Worm (Caenorhabditis elegans): ENCODE data around the gene cutl-17.
A peak's percentile ranks its signal among the peaks of the same experiment; 100 is the strongest.

cutl-17 gene

DNA sequence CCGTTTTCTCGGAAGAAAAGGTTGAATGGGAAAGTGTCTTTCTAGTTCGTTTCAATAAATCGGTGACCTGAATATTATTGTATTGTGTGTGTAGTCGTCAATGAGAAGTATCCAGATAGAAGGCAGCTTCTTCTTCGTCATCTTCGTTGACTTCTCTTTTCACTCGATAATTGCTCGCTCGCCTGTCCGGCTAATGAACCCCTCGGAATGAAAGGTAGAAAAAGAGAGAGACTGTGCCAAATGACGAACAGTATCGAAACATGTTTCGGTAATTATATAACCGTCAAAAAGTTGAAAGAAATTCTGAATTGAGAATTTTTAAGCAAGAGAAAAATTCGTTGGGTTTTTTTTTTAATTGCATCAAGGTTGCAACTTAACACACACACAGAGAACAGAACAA lies at the start of gene cutl-17:
cutl-17 (minus strand) TSS at position 101 of the 400 bp plus-strand sequence.
- no peak for TF ChIP-seq ztf-1 (GFP tag; conservative IDR thresholded peaks at IDR 0.05)
- no peak for TF ChIP-seq elt-1 (tag; optimal IDR thresholded peaks at IDR 0.05)
- TF ChIP-seq dmd-4 (tag; optimal IDR thresholded peaks at IDR 0.05) = no peak
- no peak for TF ChIP-seq gmeb-1 (tag; optimal IDR thresholded peaks at IDR 0.05)
- no peak for TF ChIP-seq peb-1 (tag; optimal IDR thresholded peaks at IDR 0.05)
- TF ChIP-seq ceh-16 (tag; optimal IDR thresholded peaks at IDR 0.05) = no peak
- no peak for TF ChIP-seq ztf-4 (tag; optimal IDR thresholded peaks at IDR 0.05)
- no peak for TF ChIP-seq ceh-82 (tag; optimal IDR thresholded peaks at IDR 0.05)
- TF ChIP-seq F13H6.1 (tag; optimal IDR thresholded peaks at IDR 0.05) = no peak
- no peak for TF ChIP-seq nhr-25 (tag; optimal IDR thresholded peaks at IDR 0.05)
- no peak for TF ChIP-seq ZK546.5 (tag; optimal IDR thresholded peaks at IDR 0.05)
- no peak for TF ChIP-seq crh-2 (tag; optimal IDR thresholded peaks at IDR 0.05)
- no peak for TF ChIP-seq unc-39 (tag; optimal IDR thresholded peaks at IDR 0.05)
- no peak for TF ChIP-seq zag-1 (tag; optimal IDR thresholded peaks at IDR 0.05)
- TF ChIP-seq skn-1 (tag; optimal IDR thresholded peaks at IDR 0.05) = no peak
- TF ChIP-seq nhr-10 (tag; optimal IDR thresholded peaks at IDR 0.05) = no peak
- no peak for TF ChIP-seq nhr-237 (tag; optimal IDR thresholded peaks at IDR 0.05)
- no peak for TF ChIP-seq lin-13 (GFP tag; optimal IDR thresholded peaks at IDR 0.05)
- TF ChIP-seq blmp-1 (tag; optimal IDR thresholded peaks at IDR 0.05; ENCODE audit: insufficient read depth) = no peak
- TF ChIP-seq alr-1 (tag; optimal IDR thresholded peaks at IDR 0.05) = no peak

ce11 chrIV:9506251-9506650 lies 49.0 kb upstream of the cutl-17 start, which contains the start of gene ttr-9:
ttr-9 (minus strand) TSS chrIV:9506351.
- TF ChIP-seq aly-2 (tag; optimal IDR thresholded peaks at IDR 0.05) (no peak), nhr-129 (tag; optimal IDR thresholded peaks at IDR 0.05) (no peak), ama-1 (optimal IDR thresholded peaks at IDR 0.05) (no peak), blmp-1 (tag; optimal IDR thresholded peaks at IDR 0.05; ENCODE audit: insufficient read depth) (no peak)

ce11 chrIV:9500100-9500499 lies 42.8 kb upstream of the cutl-17 start, which contains the start of gene ugt-21:
ugt-21 (plus strand) TSS chrIV:9500311.
- peak; percentile 31 for TF ChIP-seq sma-9 (GFP tag; optimal IDR thresholded peaks at IDR 0.05)
- no peak for TF ChIP-seq sma-9 (tag; optimal IDR thresholded peaks at IDR 0.05)
- no peak for TF ChIP-seq ceh-16 (tag; optimal IDR thresholded peaks at IDR 0.05)

DNA sequence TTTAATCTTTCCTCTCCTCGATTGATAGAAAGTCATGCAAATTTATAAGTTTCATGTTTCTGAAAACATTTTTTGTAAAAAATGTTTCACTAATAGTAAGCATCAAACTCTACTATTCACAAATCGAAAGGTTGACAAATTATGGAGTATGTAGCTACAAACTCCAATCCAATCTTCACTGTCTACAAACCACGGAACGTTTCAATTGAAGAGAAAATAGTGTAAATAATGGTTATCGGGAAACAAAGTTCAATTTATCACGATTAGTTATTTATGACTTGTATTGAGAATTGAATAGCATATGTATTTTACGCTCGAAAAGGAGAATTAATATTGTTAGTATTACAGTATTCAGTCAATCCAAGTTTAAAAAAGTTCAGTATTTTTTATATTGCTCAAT lies 42.3 kb upstream of the cutl-17 start:
- TF ChIP-seq lin-11 (tag; optimal IDR thresholded peaks at IDR 0.05) = no peak
- TF ChIP-seq elt-3 (tag; optimal IDR thresholded peaks at IDR 0.05) = no peak
- no peak for TF ChIP-seq F13H6.1 (tag; optimal IDR thresholded peaks at IDR 0.05)
- TF ChIP-seq mdl-1 (tag; optimal IDR thresholded peaks at IDR 0.05) = no peak
- TF ChIP-seq aly-2 (tag; optimal IDR thresholded peaks at IDR 0.05) = no peak
- no peak for TF ChIP-seq egl-27 (tag; optimal IDR thresholded peaks at IDR 0.05)
- TF ChIP-seq alr-1 (tag; optimal IDR thresholded peaks at IDR 0.05) = no peak

DNA sequence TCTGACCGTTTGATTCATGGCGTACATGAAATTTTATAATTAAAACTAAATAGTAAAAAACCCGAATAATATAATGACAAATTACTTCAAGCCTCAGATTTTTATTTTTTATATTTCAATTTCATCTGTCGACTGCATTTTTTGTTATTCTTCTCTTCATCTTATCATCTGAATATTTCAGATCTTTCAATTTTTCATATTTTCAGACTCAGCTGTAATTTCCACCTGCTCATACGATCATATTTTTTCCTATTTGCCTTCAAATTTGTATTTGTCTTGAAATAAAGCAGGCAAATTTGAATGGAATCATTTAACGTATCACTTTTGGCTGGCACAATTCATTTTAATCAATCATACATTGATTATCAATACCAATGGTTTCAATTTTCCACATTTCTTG lies 40.8 kb upstream of the cutl-17 start, which contains the start of gene sru-4:
sru-4 (plus strand) TSS at position 301 of the 400 bp plus-strand sequence.
- TF ChIP-seq nhr-129 (tag; optimal IDR thresholded peaks at IDR 0.05) (no peak), ztf-4 (tag; optimal IDR thresholded peaks at IDR 0.05) (no peak)

DNA sequence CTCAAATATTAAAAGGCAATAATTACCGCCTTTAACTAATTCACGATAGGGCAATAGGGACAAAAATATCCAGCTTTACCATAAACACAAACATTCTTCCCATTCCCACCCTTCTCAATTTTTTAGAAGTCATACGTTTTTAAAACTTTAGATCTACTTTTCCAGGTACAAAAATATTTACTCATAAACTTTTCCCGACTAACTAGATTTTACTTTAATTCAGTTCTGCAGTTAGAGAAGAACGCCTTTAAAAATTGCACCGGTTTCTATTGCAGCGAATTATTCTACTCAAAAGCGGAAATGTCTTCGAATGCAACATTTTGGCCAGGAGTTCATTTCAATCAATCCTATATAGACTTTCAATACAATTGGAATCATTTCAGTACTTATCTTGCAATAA lies 39.0 kb upstream of the cutl-17 start, which contains the start of gene sru-3:
sru-3 (plus strand) TSS at position 301 of the 400 bp plus-strand sequence.
- TF ChIP-seq nhr-25 (tag; optimal IDR thresholded peaks at IDR 0.05) = no peak
- TF ChIP-seq unc-39 (tag; optimal IDR thresholded peaks at IDR 0.05) = no peak
- TF ChIP-seq skn-1 (tag; optimal IDR thresholded peaks at IDR 0.05) = no peak
- no peak for TF ChIP-seq snpc-4 (tag; optimal IDR thresholded peaks at IDR 0.05)
- TF ChIP-seq mbf-1 (tag; optimal IDR thresholded peaks at IDR 0.05) = no peak
- TF ChIP-seq nhr-21 (tag; optimal IDR thresholded peaks at IDR 0.05) = no peak
- no peak for TF ChIP-seq ztf-11 (tag; optimal IDR thresholded peaks at IDR 0.05)
- no peak for TF ChIP-seq sem-4 (tag; optimal IDR thresholded peaks at IDR 0.05)
- TF ChIP-seq nhr-6 (tag; optimal IDR thresholded peaks at IDR 0.05) = no peak
- no peak for TF ChIP-seq nhr-129 (tag; optimal IDR thresholded peaks at IDR 0.05)
- TF ChIP-seq ceh-16 (tag; optimal IDR thresholded peaks at IDR 0.05) = no peak
- TF ChIP-seq nhr-237 (tag; optimal IDR thresholded peaks at IDR 0.05) = no peak
- TF ChIP-seq lin-11 (tag; optimal IDR thresholded peaks at IDR 0.05) = no peak
- TF ChIP-seq ztf-4 (tag; optimal IDR thresholded peaks at IDR 0.05) = no peak
- no peak for TF ChIP-seq nhr-23 (tag; optimal IDR thresholded peaks at IDR 0.05)
- TF ChIP-seq ztf-1 (GFP tag; conservative IDR thresholded peaks at IDR 0.05) = no peak
- no peak for TF ChIP-seq crh-2 (tag; optimal IDR thresholded peaks at IDR 0.05)

All from whole organism, L2 larva.